Fruit fly (Drosophila melanogaster): Measurements from ENCODE around the gene Mesh1.
A peak's percentile ranks its signal among the peaks of the same experiment; 100 is the strongest.

Mesh1 gene

dm6 chr3R:29157418-29158398 is 44.6 kb downstream of the Mesh1 start, which contains the start of gene rdog (continued):
- TF ChIP-seq Ada2b (GFP tag; IDR thresholded peaks at IDR 0.05) (peak; percentile 49), bbx (GFP tag; IDR thresholded peaks at IDR 0.05; ENCODE audit: partially characterized antibody) (no peak), pros (GFP tag; optimal IDR thresholded peaks at IDR 0.05) (no peak), Rfx (GFP tag; IDR thresholded peaks at IDR 0.05) (peak; percentile 74), CG2129 (GFP tag; IDR thresholded peaks at IDR 0.05; ENCODE audit: partially characterized antibody) (no peak), CG17912 (GFP tag; optimal IDR thresholded peaks at IDR 0.05) (no peak), Eip74EF (GFP tag; optimal IDR thresholded peaks at IDR 0.05) (no peak), CG12391 (tag; optimal IDR thresholded peaks at IDR 0.05) (peak; percentile 85), CG7928 (GFP tag; optimal IDR thresholded peaks at IDR 0.05) (peak; percentile 30), twi (tag; optimal IDR thresholded peaks at IDR 0.05) (peak; percentile 66), sna (GFP tag; IDR thresholded peaks at IDR 0.05; ENCODE audit: partially characterized antibody) (no peak), vfl (GFP tag; optimal IDR thresholded peaks at IDR 0.05) (peak; percentile 49), nerfin-1 (tag; optimal IDR thresholded peaks at IDR 0.05) (peak; percentile 71), mld (GFP tag; IDR thresholded peaks at IDR 0.05; ENCODE audit: partially characterized antibody) (no peak), CG3726 (GFP tag; IDR thresholded peaks at IDR 0.05) (no peak), CG9797 (GFP tag; optimal IDR thresholded peaks at IDR 0.05) (no peak), yki (optimal IDR thresholded peaks at IDR 0.05) (peak; percentile 5), Awh (GFP tag; IDR thresholded peaks at IDR 0.05) (no peak), tap (tag; optimal IDR thresholded peaks at IDR 0.05) (peak; percentile 73), CG17328 (GFP tag; IDR thresholded peaks at IDR 0.05) (peak; percentile 52; the same call in 1 of the 2 replicates), dm (GFP tag; optimal IDR thresholded peaks at IDR 0.05) (peak; percentile 78), row (GFP tag; IDR thresholded peaks at IDR 0.05) (peak; percentile 100), CG6791 (GFP tag; IDR thresholded peaks at IDR 0.05; ENCODE audit: partially characterized antibody) (peak; percentile 46; the same call in 1 of the 3 replicates), Deaf1 (tag; optimal IDR thresholded peaks at IDR 0.05) (peak; percentile 63), slp2 (GFP tag; optimal IDR thresholded peaks at IDR 0.05) (peak; percentile 70), zf30C (GFP tag; optimal IDR thresholded peaks at IDR 0.05) (no peak), HHEX (GFP tag; optimal IDR thresholded peaks at IDR 0.05) (peak; percentile 75), Sox102F (GFP tag; optimal IDR thresholded peaks at IDR 0.05) (peak; percentile 63), CG18764 (GFP tag; optimal IDR thresholded peaks at IDR 0.05) (peak; percentile 62), schlank (tag; optimal IDR thresholded peaks at IDR 0.05) (peak; percentile 22), CG4404 (GFP tag; IDR thresholded peaks at IDR 0.05) (peak; percentile 69), CG15269 (tag; optimal IDR thresholded peaks at IDR 0.05) (peak; percentile 81), CG14050 (GFP tag; IDR thresholded peaks at IDR 0.05) (peak; percentile 41; the same call in 1 of the 3 replicates), CG18262 (tag; optimal IDR thresholded peaks at IDR 0.05) (peak; percentile 60), CG11695 (GFP tag; IDR thresholded peaks at IDR 0.05) (no peak), CG4617 (GFP tag; optimal IDR thresholded peaks at IDR 0.05; ENCODE audit: borderline replicate concordance) (peak; percentile 46), danr (GFP tag; IDR thresholded peaks at IDR 0.05) (peak; percentile 32; the same call in 1 of the 2 replicates), vnd (GFP tag; IDR thresholded peaks at IDR 0.05; ENCODE audit: partially characterized antibody) (no peak), Dbx (GFP tag; IDR thresholded peaks at IDR 0.05) (peak; percentile 43; the same call in 1 of the 3 replicates), CG15011 (GFP tag; optimal IDR thresholded peaks at IDR 0.05) (peak; percentile 75), CG11456 (GFP tag; IDR thresholded peaks at IDR 0.05) (0 out of 3 replicates have a peak, but pooled peaks have one; percentile 61), unc-4 (GFP tag; IDR thresholded peaks at IDR 0.05; ENCODE audit: partially characterized antibody) (no peak), Antp (GFP tag; optimal IDR thresholded peaks at IDR 0.05) (peak; percentile 82), CG13123 (GFP tag; optimal IDR thresholded peaks at IDR 0.05) (peak; percentile 57), ato (GFP tag; IDR thresholded peaks at IDR 0.05; ENCODE audit: partially characterized antibody) (no peak), Aef1 (GFP tag; IDR thresholded peaks at IDR 0.05) (peak; percentile 42; the same call in 1 of the 3 replicates), bowl (GFP tag; IDR thresholded peaks at IDR 0.05) (peak; percentile 9; the same call in 1 of the 2 replicates)
